Fruit fly (Drosophila melanogaster) whole organism, pupa: ENCODE data around the gene CG32299.
A peak's percentile ranks its signal among the peaks of the same experiment; 100 is the strongest.

Experiments
- CG10348 ChIP-seq: fragments of 200-800 bp; sonication (Bioruptor generic); IDR thresholded peaks from 2 replicates; pipeline ENCODE4 v1.3.6; 2022; ENCODE audit warnings: missing biosample characterization, missing genetic modification characterization
- CG12605 ChIP-seq: fragments of 200-800 bp; sonication (Bioruptor generic); IDR thresholded peaks from 2 replicates; pipeline ENCODE4 v1.3.6; 2022; ENCODE audit warnings: missing biosample characterization, missing genetic modification characterization
- CG13204 ChIP-seq: fragments of 200-800 bp; sonication (Bioruptor generic); optimal IDR thresholded peaks from 2 replicates; lab custom pipeline; 2018; ENCODE audit warnings: missing biosample characterization, mild to moderate bottlenecking, missing genetic modification characterization, moderate library complexity
- CG14655 ChIP-seq: fragments of 200-800 bp; sonication (Bioruptor generic); optimal IDR thresholded peaks from 3 replicates; lab custom pipeline; 2017; ENCODE audit warnings: mild to moderate bottlenecking, missing biosample characterization, missing genetic modification reagents, missing genetic modification characterization
- CG15710 ChIP-seq: fragments of 200-800 bp; sonication (Bioruptor generic); optimal IDR thresholded peaks from 2 replicates; lab custom pipeline; 2018; ENCODE audit warnings: missing biosample characterization, mild to moderate bottlenecking, missing genetic modification characterization, moderate library complexity
- CG17806 ChIP-seq: fragments of 200-800 bp; sonication (Bioruptor generic); optimal IDR thresholded peaks from 2 replicates; lab custom pipeline; 2018; ENCODE audit warnings: missing biosample characterization, mild to moderate bottlenecking, missing genetic modification characterization, moderate library complexity
- CG32121 ChIP-seq: fragments of 200-800 bp; sonication (Bioruptor generic); IDR thresholded peaks from 2 replicates; pipeline ENCODE4 v1.3.6; 2022; ENCODE audit warnings: missing biosample characterization, missing genetic modification characterization
- CG34367 ChIP-seq: fragments of 200-800 bp; sonication (Bioruptor generic); optimal IDR thresholded peaks from 2 replicates; lab custom pipeline; 2018; ENCODE audit warnings: missing biosample characterization, mild to moderate bottlenecking, missing genetic modification characterization
- CG4496 ChIP-seq: fragments of 200-800 bp; sonication (Bioruptor generic); IDR thresholded peaks from 3 replicates; pipeline ENCODE4 v1.3.6; 2022; ENCODE audit warnings: missing biosample characterization, missing genetic modification characterization
- CG8159 ChIP-seq: fragments of 200-800 bp; sonication (Bioruptor generic); optimal IDR thresholded peaks from 3 replicates; lab custom pipeline; 2018; ENCODE audit warnings: missing biosample characterization, mild to moderate bottlenecking, missing genetic modification characterization, moderate library complexity
- CG8301 ChIP-seq: fragments of 200-800 bp; sonication (Bioruptor generic); optimal IDR thresholded peaks from 2 replicates; lab custom pipeline; 2018; ENCODE audit warnings: missing biosample characterization, mild to moderate bottlenecking, missing genetic modification characterization
- CG9948 ChIP-seq: fragments of 200-800 bp; sonication (Bioruptor generic); optimal IDR thresholded peaks from 2 replicates; lab custom pipeline; 2018; ENCODE audit warnings: missing biosample characterization, mild to moderate bottlenecking, missing genetic modification characterization, moderate library complexity
- D1 ChIP-seq: fragments of 200-800 bp; sonication (Bioruptor generic); optimal IDR thresholded peaks from 2 replicates; lab custom pipeline; 2018; ENCODE audit warnings: missing biosample characterization, mild to moderate bottlenecking, missing genetic modification characterization, moderate library complexity
- EcR ChIP-seq: fragments of 200-800 bp; sonication (Bioruptor generic); optimal IDR thresholded peaks from 3 replicates; lab custom pipeline; 2019; ENCODE audit warnings: missing biosample characterization, missing genetic modification characterization, mild to moderate bottlenecking, moderate library complexity, missing genetic modification reagents
- Ets98B ChIP-seq: fragments of 200-800 bp; sonication (Bioruptor generic); IDR thresholded peaks from 2 replicates; pipeline ENCODE4 v1.3.6; 2022; ENCODE audit warnings: missing biosample characterization, missing genetic modification characterization
- Pif1A ChIP-seq: fragments of 200-800 bp; sonication (Bioruptor generic); optimal IDR thresholded peaks from 3 replicates; lab custom pipeline; 2016; ENCODE audit warnings: missing biosample characterization, missing genetic modification characterization
- Pif1B ChIP-seq: fragments of 200-800 bp; sonication (Bioruptor generic); optimal IDR thresholded peaks from 3 replicates; lab custom pipeline; 2016; ENCODE audit warnings: missing biosample characterization, missing genetic modification characterization
- Snoo ChIP-seq: fragments of 200-800 bp; sonication (Bioruptor generic); optimal IDR thresholded peaks from 3 replicates; lab custom pipeline; 2017; ENCODE audit warnings: missing biosample characterization, mild to moderate bottlenecking, missing genetic modification characterization, inconsistent platforms
- fd96Ca ChIP-seq: fragments of 200-800 bp; sonication (Bioruptor generic); IDR thresholded peaks from 3 replicates; pipeline ENCODE4 v1.3.6; 2022; ENCODE audit warnings: missing biosample characterization, missing genetic modification characterization
- gl ChIP-seq: fragments of 200-800 bp; sonication (Bioruptor generic); optimal IDR thresholded peaks from 2 replicates; lab custom pipeline; 2018; ENCODE audit warnings: missing biosample characterization, mild to moderate bottlenecking, missing genetic modification characterization
- rn ChIP-seq: fragments of 200-800 bp; sonication (Bioruptor generic); IDR thresholded peaks from 2 replicates; pipeline ENCODE4 v1.3.6; 2022; ENCODE audit warnings: missing biosample characterization, missing genetic modification characterization

CG32299 gene

DNA sequence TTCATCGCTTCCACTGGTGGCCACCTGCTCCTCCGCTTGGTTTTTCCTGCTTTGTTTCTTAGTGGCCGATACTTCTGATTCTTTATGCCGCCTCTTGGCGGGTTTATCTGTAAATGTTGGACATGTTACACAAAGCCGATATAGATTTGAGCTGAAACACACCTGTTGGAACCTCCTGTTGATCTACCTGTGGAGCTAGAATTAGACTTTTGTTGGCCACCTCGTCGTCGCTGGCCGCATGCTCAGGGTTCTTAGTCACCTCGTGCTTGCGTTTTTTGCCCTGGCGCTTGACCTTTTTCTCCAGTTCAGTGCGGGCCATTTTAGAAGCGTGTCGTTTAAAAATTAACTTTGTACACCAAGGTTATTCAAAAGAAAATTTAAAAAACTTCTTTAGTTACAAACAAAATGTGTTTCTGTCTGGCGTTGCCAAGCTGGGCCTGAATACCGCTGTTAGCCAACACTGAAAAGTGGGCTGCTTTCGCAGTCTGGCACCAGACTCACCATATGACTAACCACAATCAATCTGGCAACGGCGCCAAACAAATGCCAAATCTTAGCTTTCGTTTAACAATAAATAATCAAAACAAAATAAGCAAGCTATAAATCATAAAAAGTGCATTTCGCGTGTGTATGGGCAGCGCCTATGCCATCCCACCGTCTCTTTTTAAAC, 13.5 kb downstream of the CG32299 start, which contains the start of the genes CG15877 and Svil:
CG15877 (minus strand) TSS at position 443 of the 670 bp plus-strand sequence.
Svil (plus strand) TSS at position 542 of the 670 bp plus-strand sequence.
- no peak for TF ChIP-seq EcR (GFP tag; lab: Kevin White, UChicago)
- TF ChIP-seq CG12605: peak; percentile 70
- TF ChIP-seq Snoo: peak; percentile 3
- TF ChIP-seq, all 21 proteins: peak for 2

- peak; percentile 99 for TF ChIP-seq CG34367 (tag; lab: Kevin White, UChicago)
- peak; percentile 99 for TF ChIP-seq CG17806 (tag; lab: Kevin White, UChicago)
- peak; percentile 39 for TF ChIP-seq EcR (GFP tag; lab: Kevin White, UChicago)
- peak; percentile 98 for TF ChIP-seq Pif1B
- peak; percentile 100 for TF ChIP-seq rn (GFP tag; lab: Robert Waterston, UW)
- peak; percentile 99 for TF ChIP-seq Snoo
- TF ChIP-seq Pif1A (GFP tag; lab: Kevin White, UChicago): peak; percentile 99
- TF ChIP-seq gl (tag; lab: Kevin White, UChicago): peak; percentile 96
- TF ChIP-seq CG4496: peak; percentile 100
- TF ChIP-seq CG15710 (tag; lab: Kevin White, UChicago): peak; percentile 100
- peak; percentile 99 for TF ChIP-seq CG14655
- peak; percentile 99 for TF ChIP-seq CG12605
- TF ChIP-seq CG13204: peak; percentile 95
- peak; percentile 99 for TF ChIP-seq CG10348
- peak; percentile 99 for TF ChIP-seq CG8301 (tag; lab: Kevin White, UChicago)
- peak; percentile 100 for TF ChIP-seq CG32121
- TF ChIP-seq CG9948 (tag; lab: Kevin White, UChicago): peak; percentile 99
- peak; percentile 99 for TF ChIP-seq CG8159 (tag; lab: Kevin White, UChicago)
- TF ChIP-seq fd96Ca (GFP tag; lab: Robert Waterston, UW): peak; percentile 100
- TF ChIP-seq Ets98B: peak; percentile 100
- TF ChIP-seq D1 (tag; lab: Kevin White, UChicago): no peak
Observed at dm6 chr3L:2373421-2374043, 17.3 kb downstream of the CG32299 start, which contains the start of the genes mRpL23 and CG9004. Gene mRpL23, minus strand, starts transcription at chr3L:2373704. Gene CG9004, plus strand, starts transcription at chr3L:2373728.

dm6 chr3L:2371882-2372281, 18.9 kb downstream of the CG32299 start, which contains the start of the genes CG1317 and CG8993:
Gene CG1317, minus strand, starts transcription at chr3L:2371939.
Gene CG8993, plus strand, starts transcription at chr3L:2372199.
- TF ChIP-seq CG14655: no peak
- TF ChIP-seq CG15710 (tag; lab: Kevin White, UChicago): peak; percentile 64
- peak; percentile 29 for TF ChIP-seq CG8159 (tag; lab: Kevin White, UChicago)
- TF ChIP-seq D1 (tag; lab: Kevin White, UChicago): no peak
- TF ChIP-seq CG32121: peak; percentile 41; the same call in 1 of the 2 replicates

dm6 chr3L:2360257-2360656, 30.5 kb downstream of the CG32299 start, which contains the start of gene CG13801:
Gene CG13801, plus strand, starts transcription at chr3L:2360557.
- TF ChIP-seq CG14655: no peak
- no peak for TF ChIP-seq D1 (tag; lab: Kevin White, UChicago)
- TF ChIP-seq, all 21 proteins: peak for 0
